Worm (Caenorhabditis elegans) whole organism, dauer: ENCODE results near the gene Y50D7A.10.

ENCODE experiments used
- unc-62 ChIP-seq: sonication (generic microtip); optimal IDR thresholded peaks from 2 replicates; lab custom pipeline; 2017; ENCODE audit warnings: missing biosample characterization, missing genetic modification reagents, missing genetic modification characterization

Gene Y50D7A.10

DNA sequence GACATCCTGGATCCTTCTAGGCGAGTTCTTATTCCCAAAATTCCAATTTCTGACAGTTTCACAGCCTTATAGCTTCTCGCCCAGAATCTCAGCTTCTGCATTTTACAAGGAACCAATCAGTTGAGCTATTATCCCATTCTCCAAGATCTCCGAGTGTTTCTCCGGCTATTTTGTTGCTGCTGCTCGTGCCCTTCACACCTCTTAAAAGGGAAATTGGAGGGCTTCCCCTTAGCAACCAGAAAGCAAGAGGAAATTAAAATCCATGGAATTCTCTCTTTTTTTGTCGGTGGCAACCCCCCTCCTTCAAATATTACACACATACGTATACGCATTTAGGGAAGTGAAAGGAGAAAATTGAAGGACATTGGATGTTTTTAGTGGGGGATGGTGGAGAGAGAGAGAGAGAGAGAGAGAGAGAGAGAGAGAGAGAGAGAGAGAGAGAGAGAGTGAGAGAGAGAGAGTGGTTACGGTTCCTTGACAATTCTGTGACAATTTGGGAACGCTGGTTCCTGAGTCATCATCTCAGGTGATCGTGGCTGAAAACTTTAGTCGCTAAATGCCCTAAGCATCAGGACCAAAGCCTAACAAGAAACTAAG, 36.7 kb downstream of the Y50D7A.10 start:
- no peak for TF ChIP-seq unc-62

DNA sequence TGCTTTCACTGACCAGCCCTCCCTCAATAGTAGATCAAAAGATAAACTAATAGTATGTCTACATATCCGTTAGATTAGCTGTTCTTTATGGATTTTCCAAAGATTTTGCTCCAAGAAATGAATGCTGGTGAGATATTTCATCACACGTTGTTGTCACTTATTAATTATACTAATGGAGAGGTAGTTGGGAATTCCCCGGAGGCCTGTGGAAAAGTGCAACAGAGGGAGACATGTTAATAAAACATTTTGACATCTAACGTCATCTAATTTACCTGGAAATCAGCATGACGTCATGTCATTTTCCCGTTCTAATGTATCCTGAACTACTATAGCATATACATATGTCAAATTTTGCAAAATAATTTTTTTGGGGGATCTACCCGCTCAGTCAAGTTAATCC, 37.7 kb downstream of the Y50D7A.10 start:
- TF ChIP-seq unc-62: no peak

DNA sequence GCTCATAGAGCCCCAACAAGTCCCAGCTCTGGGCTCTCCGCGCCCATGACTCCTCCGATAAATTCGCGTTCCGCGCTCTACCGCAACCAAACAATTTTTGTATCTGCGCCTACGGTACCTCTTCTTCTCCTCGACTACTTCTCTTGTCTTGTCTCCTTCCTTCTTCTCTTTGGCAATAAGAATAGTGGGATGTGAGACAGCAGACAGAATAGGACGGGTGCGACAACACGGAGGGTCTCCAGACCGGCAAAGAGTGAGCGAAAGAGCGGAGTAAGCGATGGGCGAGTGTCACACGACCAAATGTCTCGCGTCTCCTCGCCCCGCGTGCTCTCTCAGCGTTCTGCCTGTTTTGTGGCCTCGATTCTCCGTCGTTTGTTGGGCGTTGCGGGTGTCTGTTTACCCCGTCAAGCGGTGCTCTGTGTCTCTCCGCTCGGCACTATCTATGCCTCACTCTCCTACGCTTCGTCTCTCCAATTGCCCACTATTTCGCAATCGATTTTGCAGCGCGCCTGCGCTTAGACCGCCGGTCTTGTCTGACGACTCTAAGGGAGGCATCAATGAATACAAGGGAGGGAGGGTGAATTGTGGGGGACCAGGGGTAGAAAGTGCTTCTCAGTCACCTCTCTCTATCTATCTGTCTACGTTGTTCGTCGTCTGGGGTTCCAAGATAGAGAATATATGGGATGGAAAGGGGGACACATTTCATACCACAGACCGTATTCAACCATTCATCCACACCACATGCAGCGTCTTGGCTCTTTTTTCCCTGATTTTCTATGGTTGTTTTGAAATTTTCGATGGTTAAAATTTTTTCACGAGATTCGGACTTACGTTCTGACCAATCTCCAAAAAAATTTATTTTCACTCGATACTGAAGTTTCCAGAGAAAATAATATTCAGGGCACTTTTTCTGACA, 39.5 kb downstream of the Y50D7A.10 start, which contains the start of gene gei-4:
gei-4 (minus strand) TSS at position 256 of the 916 bp plus-strand sequence.
- no peak for TF ChIP-seq unc-62

DNA sequence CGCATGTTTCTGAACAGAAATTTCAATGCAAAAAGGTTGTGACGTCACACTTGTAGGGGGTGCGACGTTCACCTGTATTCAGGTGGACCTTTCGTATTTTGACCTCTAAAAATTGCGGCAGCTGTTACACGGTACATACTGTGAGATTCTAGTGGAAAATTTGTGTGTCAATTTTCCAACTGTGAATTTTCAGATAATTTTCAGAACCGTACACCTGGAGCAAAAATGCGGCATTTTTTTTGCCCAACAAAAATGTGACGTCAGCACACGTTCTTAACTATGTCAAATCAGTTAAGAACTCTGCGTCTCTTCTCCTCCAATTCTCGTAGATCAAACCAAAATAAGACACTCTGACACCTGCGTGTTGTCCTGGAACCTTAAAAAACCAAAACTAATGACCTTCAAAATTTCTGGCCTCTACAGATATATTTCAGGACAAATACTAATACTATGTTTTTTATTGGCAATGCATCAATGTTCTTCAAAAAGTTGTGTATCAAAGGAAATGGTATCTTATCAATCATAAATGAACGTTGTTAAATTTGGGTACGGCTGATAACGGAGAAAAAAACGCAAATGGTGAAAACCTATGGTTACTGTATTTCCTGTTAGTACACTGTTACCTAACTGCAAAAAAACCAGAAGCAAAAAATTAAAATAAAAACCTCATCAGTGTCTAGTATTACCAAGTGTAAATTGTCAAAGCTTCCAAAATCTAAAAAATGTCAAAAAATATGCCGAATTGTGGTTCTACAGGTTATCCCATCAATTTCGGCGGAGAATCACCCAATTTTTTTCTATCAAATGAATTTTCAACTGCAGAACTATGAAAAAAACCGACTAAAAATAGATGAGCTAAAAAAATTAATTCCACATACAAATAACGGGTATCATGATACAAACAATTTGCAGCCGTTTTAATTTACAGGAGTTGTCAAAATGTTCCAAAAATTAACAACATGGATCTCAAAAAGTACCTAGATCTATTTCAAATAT, 41.9 kb downstream of the Y50D7A.10 start:
- no peak for TF ChIP-seq unc-62

DNA sequence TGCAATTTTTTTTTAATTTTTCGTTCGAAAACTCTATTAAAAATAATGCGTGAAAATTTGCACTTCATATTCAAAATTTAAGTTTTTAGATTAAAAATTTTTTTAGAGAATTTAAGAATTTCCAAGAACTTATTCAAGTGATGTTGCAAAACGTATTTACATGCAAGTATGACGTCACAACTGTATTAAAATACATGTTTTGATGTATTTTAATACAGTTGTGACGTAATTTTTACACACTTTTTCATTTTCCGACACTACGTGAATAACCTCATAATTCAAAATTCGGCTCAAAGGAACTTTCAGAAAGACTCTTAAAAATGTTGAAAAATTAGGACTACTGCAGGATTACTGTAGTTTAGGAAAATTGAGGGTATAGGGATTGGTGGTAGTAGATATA, 42.8 kb downstream of the Y50D7A.10 start:
- TF ChIP-seq unc-62: no peak

DNA sequence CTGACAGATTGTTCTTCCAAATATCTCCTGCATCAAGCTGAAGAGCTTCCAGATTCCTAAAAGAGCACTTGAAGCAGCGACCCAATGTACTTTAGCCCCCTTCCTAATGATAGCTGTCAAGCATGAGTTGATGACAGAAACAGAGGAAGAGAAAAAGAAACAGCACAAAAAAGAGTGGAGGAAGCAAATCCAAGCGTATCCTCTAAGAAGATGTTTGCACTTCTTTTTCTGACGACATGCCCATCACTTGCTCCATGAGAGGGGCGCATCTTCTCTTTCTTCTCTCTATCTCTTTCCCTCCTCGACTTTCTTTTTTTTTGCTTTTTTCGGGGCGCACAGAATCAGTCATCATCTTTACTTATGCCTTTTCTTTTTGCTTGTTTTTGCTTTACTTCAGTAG, 45.1 kb downstream of the Y50D7A.10 start:
- TF ChIP-seq unc-62: no peak

DNA sequence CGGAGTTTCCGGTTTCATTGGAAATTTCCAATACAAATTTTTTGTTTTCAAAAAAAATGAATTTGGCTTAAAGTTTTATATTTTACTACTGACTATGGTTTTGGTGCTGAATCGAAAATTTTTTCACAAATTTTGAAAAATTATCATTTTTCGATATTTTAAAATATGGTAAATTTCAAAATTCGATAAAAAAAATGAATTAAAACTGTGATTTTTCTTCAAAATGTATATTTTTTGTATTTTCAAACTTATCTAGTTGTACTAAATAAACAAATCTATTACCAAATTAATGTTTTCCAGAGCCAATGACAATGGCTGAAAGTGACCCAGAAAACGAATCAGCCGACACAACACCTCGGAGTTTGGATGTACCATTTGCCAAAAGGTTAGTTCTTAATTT, 50.4 kb downstream of the Y50D7A.10 start, which contains the start of gene pll-1:
pll-1 (plus strand) TSS at position 301 of the 400 bp plus-strand sequence.
- no peak for TF ChIP-seq unc-62
